Fruit fly (Drosophila melanogaster): ENCODE measurements around the gene Ulp1.

The Ulp1 gene

dm6 chrX:19167586-19168403, 40.2 kb downstream of the Ulp1 start (continued):
- TF ChIP-seq CoRest (tag; optimal IDR thresholded peaks at IDR 0.05) (peak; percentile 1), pb (GFP tag; optimal IDR thresholded peaks at IDR 0.05) (peak; percentile 16), CG10274 (GFP tag; optimal IDR thresholded peaks at IDR 0.05) (no peak), crc (GFP tag; optimal IDR thresholded peaks at IDR 0.05) (no peak), E2f1 (GFP tag; IDR thresholded peaks at IDR 0.05) (no peak), slbo (GFP tag; IDR thresholded peaks at IDR 0.05) (peak; percentile 25; the same call in 1 of the 2 replicates), NFAT (GFP tag; IDR thresholded peaks at IDR 0.05) (no peak)

- TF ChIP-seq CG13894 (tag; optimal IDR thresholded peaks at IDR 0.05) (peak; percentile 83), CG12104 (GFP tag; optimal IDR thresholded peaks at IDR 0.05) (no peak), CG4707 (GFP tag; optimal IDR thresholded peaks at IDR 0.05) (no peak), CG9215 (GFP tag; IDR thresholded peaks at IDR 0.05) (no peak), sqz (GFP tag; optimal IDR thresholded peaks at IDR 0.05) (peak; percentile 9), Adf1 (GFP tag; IDR thresholded peaks at IDR 0.05) (peak; percentile 98), Asciz (GFP tag; optimal IDR thresholded peaks at IDR 0.05) (no peak), CG34224 (GFP tag; IDR thresholded peaks at IDR 0.05; ENCODE audit: partially characterized antibody) (no peak; the same call in 2 of the 3 replicates), cg (GFP tag; optimal IDR thresholded peaks at IDR 0.05) (peak; percentile 17), lilli (GFP tag; optimal IDR thresholded peaks at IDR 0.05) (no peak), Lim3 (GFP tag; IDR thresholded peaks at IDR 0.05) (no peak), Med (GFP tag) (peak; percentile 16), D19B (GFP tag; optimal IDR thresholded peaks at IDR 0.05) (peak; percentile 71), abd-A (tag; optimal IDR thresholded peaks at IDR 0.05) (peak; percentile 69), CG8290 (GFP tag; optimal IDR thresholded peaks at IDR 0.05) (no peak), CG8290 (tag; optimal IDR thresholded peaks at IDR 0.05) (no peak), insv (GFP tag; optimal IDR thresholded peaks at IDR 0.05) (no peak), Pdp1 (GFP tag; optimal IDR thresholded peaks at IDR 0.05) (peak in 1 of 2 experiments; percentile 34), so (GFP tag; IDR thresholded peaks at IDR 0.05) (peak; percentile 85; the same call in 2 of the 3 replicates), schlank (tag; optimal IDR thresholded peaks at IDR 0.05) (no peak), Tbp (GFP tag; optimal IDR thresholded peaks at IDR 0.05) (no peak), Bdp1 (GFP tag; optimal IDR thresholded peaks at IDR 0.05) (no peak), chinmo (GFP tag; IDR thresholded peaks at IDR 0.05; ENCODE audit: partially characterized antibody) (peak; percentile 83; the same call in 2 of the 4 replicates), nmo (GFP tag; optimal IDR thresholded peaks at IDR 0.05) (no peak), BtbVII (GFP tag; optimal IDR thresholded peaks at IDR 0.05) (no peak), Abd-B (GFP tag; optimal IDR thresholded peaks at IDR 0.05) (no peak), Hey (tag; optimal IDR thresholded peaks at IDR 0.05) (no peak), row (GFP tag; IDR thresholded peaks at IDR 0.05) (peak; percentile 64), jing (GFP tag; optimal IDR thresholded peaks at IDR 0.05) (no peak), Rx (GFP tag; IDR thresholded peaks at IDR 0.05) (no peak), CG13287 (GFP tag; IDR thresholded peaks at IDR 0.05; ENCODE audit: partially characterized antibody) (peak; percentile 18; the same call in 1 of the 2 replicates), MESR4 (GFP tag; optimal IDR thresholded peaks at IDR 0.05) (no peak), sr (GFP tag; IDR thresholded peaks at IDR 0.05) (peak; percentile 97), CG3847 (GFP tag; IDR thresholded peaks at IDR 0.05) (no peak), crol (GFP tag; IDR thresholded peaks at IDR 0.05) (peak; percentile 60), pum (GFP tag; optimal IDR thresholded peaks at IDR 0.05) (no peak), CG2199 (GFP tag; IDR thresholded peaks at IDR 0.05) (peak; percentile 98), zfh2 (GFP tag; optimal IDR thresholded peaks at IDR 0.05) (no peak), Ptx1 (GFP tag; IDR thresholded peaks at IDR 0.05) (no peak), CG10321 (GFP tag; IDR thresholded peaks at IDR 0.05) (no peak), CG12769 (tag; optimal IDR thresholded peaks at IDR 0.05) (peak; percentile 22)
Observed at dm6 chrX:19167032-19167568, 40.9 kb downstream of the Ulp1 start, which contains the start of gene RhoGAP18B. Gene RhoGAP18B, minus strand, starts transcription at chrX:19167082.

All from whole organism, embryonic.